Fruit fly (Drosophila melanogaster) whole organism, prepupa: ENCODE data around the gene bsf.

ENCODE experiments used
- CG10669 ChIP-seq: fragments of 200-800 bp; sonication (Bioruptor generic); optimal IDR thresholded peaks from 3 replicates; lab custom pipeline; 2018; ENCODE audit warnings: missing biosample characterization, mild to moderate bottlenecking, missing genetic modification characterization, moderate library complexity
- CG11294 ChIP-seq: fragments of 200-800 bp; sonication (Bioruptor generic); IDR thresholded peaks from 2 replicates; pipeline ENCODE4 v1.3.6; 2022; ENCODE audit warnings: missing biosample characterization, missing genetic modification characterization
- CG11762 ChIP-seq: fragments of 200-800 bp; sonication (Bioruptor generic); optimal IDR thresholded peaks from 3 replicates; lab custom pipeline; 2016; ENCODE audit warnings: missing biosample characterization, missing genetic modification characterization; ENCODE audit not compliant: insufficient read depth
- CG15336 ChIP-seq: fragments of 200-800 bp; sonication (Bioruptor generic); IDR thresholded peaks from 2 replicates; pipeline ENCODE4 v1.3.6; 2022; ENCODE audit warnings: missing biosample characterization, missing genetic modification characterization
- CG1621 ChIP-seq: fragments of 200-800 bp; sonication (Bioruptor generic); optimal IDR thresholded peaks from 3 replicates; lab custom pipeline; 2018; ENCODE audit warnings: missing biosample characterization, mild to moderate bottlenecking, missing genetic modification characterization
- CG3032 ChIP-seq: fragments of 200-800 bp; optimal IDR thresholded peaks from 2 replicates; lab custom pipeline; 2019; ENCODE audit warnings: missing biosample characterization, mild to moderate bottlenecking, missing genetic modification characterization, moderate library complexity
- CG31627 ChIP-seq: fragments of 200-800 bp; sonication (Bioruptor generic); optimal IDR thresholded peaks from 3 replicates; lab custom pipeline; 2016; ENCODE audit warnings: missing biosample characterization, missing genetic modification characterization
- CG34406 ChIP-seq: fragments of 200-800 bp; sonication (Bioruptor generic); optimal IDR thresholded peaks from 3 replicates; lab custom pipeline; 2016; ENCODE audit warnings: missing biosample characterization, missing genetic modification characterization
- CG6163 ChIP-seq: fragments of 200-800 bp; sonication (Bioruptor generic); IDR thresholded peaks from 3 replicates; pipeline ENCODE4 v1.3.6; 2022; ENCODE audit warnings: missing biosample characterization, missing genetic modification characterization
- CG6792 ChIP-seq: fragments of 200-800 bp; sonication (Bioruptor generic); optimal IDR thresholded peaks from 3 replicates; lab custom pipeline; 2016; ENCODE audit warnings: missing biosample characterization, missing genetic modification characterization
- CG6808 ChIP-seq: fragments of 200-800 bp; sonication (Bioruptor generic); optimal IDR thresholded peaks from 3 replicates; lab custom pipeline; 2017; ENCODE audit warnings: missing biosample characterization, missing genetic modification characterization, mild to moderate bottlenecking, moderate library complexity, missing genetic modification reagents
- CG6854 ChIP-seq: fragments of 200-800 bp; sonication (Bioruptor generic); optimal IDR thresholded peaks from 2 replicates; lab custom pipeline; 2017; ENCODE audit warnings: missing biosample characterization, mild to moderate bottlenecking, missing genetic modification characterization
- CG8119 ChIP-seq: fragments of 200-800 bp; sonication (Bioruptor generic); IDR thresholded peaks from 3 replicates; pipeline ENCODE4 v1.3.6; 2022; ENCODE audit warnings: missing biosample characterization, missing genetic modification characterization
- Eip75B ChIP-seq: fragments of 200-800 bp; sonication (Bioruptor generic); optimal IDR thresholded peaks from 3 replicates; lab custom pipeline; 2016; ENCODE audit warnings: missing biosample characterization, missing genetic modification characterization
- Eip78C ChIP-seq: fragments of 200-800 bp; sonication (Bioruptor generic); peaks from one replicate; lab custom pipeline; 2016; ENCODE audit warnings: missing biosample characterization, missing genetic modification characterization
- Ets21C ChIP-seq: fragments of 200-800 bp; sonication (Bioruptor generic); optimal IDR thresholded peaks from 3 replicates; lab custom pipeline; 2016; ENCODE audit warnings: missing biosample characterization, missing genetic modification characterization
- Ets96B ChIP-seq: fragments of 200-800 bp; optimal IDR thresholded peaks from 2 replicates; lab custom pipeline; 2019; ENCODE audit warnings: missing biosample characterization, mild to moderate bottlenecking, missing genetic modification characterization, moderate library complexity
- Hr38 ChIP-seq: sonication (Bioruptor generic); optimal IDR thresholded peaks from 2 replicates; lab custom pipeline; 2016; ENCODE audit warnings: missing biosample characterization, missing genetic modification characterization
- Hr4 ChIP-seq: fragments of 200-800 bp; sonication (Bioruptor generic); optimal IDR thresholded peaks from 3 replicates; lab custom pipeline; 2016; ENCODE audit warnings: missing biosample characterization, missing genetic modification characterization
- Lpt ChIP-seq: fragments of 200-800 bp; sonication (Bioruptor generic); optimal IDR thresholded peaks from 3 replicates; lab custom pipeline; 2016; ENCODE audit warnings: missing biosample characterization, missing genetic modification characterization
- Sox14 ChIP-seq: fragments of 200-800 bp; sonication (Bioruptor generic); optimal IDR thresholded peaks from 3 replicates; lab custom pipeline; 2016; ENCODE audit warnings: missing biosample characterization, missing genetic modification characterization
- Sox15 ChIP-seq: fragments of 200-800 bp; sonication (Bioruptor generic); optimal IDR thresholded peaks from 3 replicates; lab custom pipeline; 2016; ENCODE audit warnings: missing biosample characterization, missing genetic modification characterization
- achi ChIP-seq: fragments of 200-800 bp; sonication (Bioruptor generic); optimal IDR thresholded peaks from 3 replicates; lab custom pipeline; 2016; ENCODE audit warnings: missing biosample characterization, missing genetic modification characterization
- acj6 ChIP-seq: fragments of 200-800 bp; sonication (Bioruptor generic); optimal IDR thresholded peaks from 3 replicates; lab custom pipeline; 2016; ENCODE audit warnings: missing biosample characterization, missing genetic modification characterization
- cyc ChIP-seq: fragments of 200-800 bp; sonication (Bioruptor generic); optimal IDR thresholded peaks from 3 replicates; lab custom pipeline; 2016; ENCODE audit warnings: missing biosample characterization, missing genetic modification characterization
- dac ChIP-seq: fragments of 200-800 bp; sonication (Bioruptor generic); optimal IDR thresholded peaks from 2 replicates; lab custom pipeline; 2017; ENCODE audit warnings: missing biosample characterization, mild to moderate bottlenecking, missing genetic modification characterization
- dsx ChIP-seq: fragments of 200-800 bp; optimal IDR thresholded peaks from 3 replicates; lab custom pipeline; 2019; ENCODE audit warnings: missing biosample characterization, mild to moderate bottlenecking, missing genetic modification characterization, moderate library complexity; ENCODE audit not compliant: poor library complexity, severe bottlenecking
- eg ChIP-seq: fragments of 200-800 bp; sonication (Bioruptor generic); IDR thresholded peaks from 3 replicates; pipeline ENCODE4 v1.3.6; 2022; ENCODE audit warnings: missing biosample characterization, missing genetic modification characterization
- esn ChIP-seq: fragments of 200-800 bp; sonication (Bioruptor generic); optimal IDR thresholded peaks from 2 replicates; lab custom pipeline; 2016; ENCODE audit warnings: missing biosample characterization, mild to moderate bottlenecking, missing genetic modification characterization, moderate library complexity
- lz ChIP-seq: fragments of 200-800 bp; sonication (Bioruptor generic); optimal IDR thresholded peaks from 3 replicates; lab custom pipeline; 2016; ENCODE audit warnings: missing biosample characterization, missing genetic modification characterization
- salr ChIP-seq, 2 experiments: fragments of 200-800 bp; sonication (Bioruptor generic); optimal IDR thresholded peaks; 3 replicates each; lab custom pipeline; 2016 to 2018; ENCODE audit warnings: missing biosample characterization in 2 of 2, missing genetic modification characterization in 2 of 2, mild to moderate bottlenecking in 1 of 2
- ss ChIP-seq, 2 experiments: fragments of 200-800 bp; sonication (Bioruptor generic); optimal IDR thresholded peaks; 2 replicates in 1 of 2; 3 replicates in 1 of 2; lab custom pipeline; 2017 to 2018; ENCODE audit warnings: mild to moderate bottlenecking in 2 of 2, missing biosample characterization in 2 of 2, missing genetic modification characterization in 2 of 2, moderate library complexity in 1 of 2
- topi ChIP-seq: fragments of 200-800 bp; sonication (Bioruptor generic); optimal IDR thresholded peaks from 3 replicates; lab custom pipeline; 2016; ENCODE audit warnings: missing biosample characterization, missing genetic modification characterization

Gene bsf

dm6 chr2L:18455506-18456491 lies 1.4 kb upstream of the bsf start (continued):
- TF ChIP-seq CG6808: peak; percentile 99
- peak; percentile 99 for TF ChIP-seq Lpt (GFP tag; lab: Kevin White, UChicago)
- peak; percentile 99 for TF ChIP-seq CG10669 (GFP tag; lab: Kevin White, UChicago)
- TF ChIP-seq achi: peak; percentile 82
- peak; percentile 80 for TF ChIP-seq Sox14 (GFP tag; lab: Kevin White, UChicago)
- TF ChIP-seq dsx: peak; percentile 76
- TF ChIP-seq dac (GFP tag; lab: Kevin White, UChicago): peak; percentile 98
- peak; percentile 77 for TF ChIP-seq acj6 (GFP tag; lab: Kevin White, UChicago)
- peak; percentile 43 for TF ChIP-seq CG31627
- TF ChIP-seq Eip75B: peak; percentile 72
- peak; percentile 94 for TF ChIP-seq salr (GFP tag; optimal IDR thresholded peaks at IDR 0.05; lab: Kevin White, UChicago)
- peak; percentile 98 to 99 for TF ChIP-seq ss (GFP tag; optimal IDR thresholded peaks at IDR 0.05; lab: Kevin White, UChicago)
- TF ChIP-seq CG8119: peak; percentile 98
- TF ChIP-seq Ets21C (GFP tag; lab: Kevin White, UChicago): no peak
- TF ChIP-seq topi (GFP tag; lab: Kevin White, UChicago): peak; percentile 37
- TF ChIP-seq CG11762 (GFP tag; lab: Kevin White, UChicago): peak; percentile 92
- TF ChIP-seq, all 60 proteins: peak for 53

dm6 chr2L:18448639-18449430 lies 5.6 kb downstream of the bsf start, which contains the start of gene ncm:
Gene ncm, minus strand, starts transcription at chr2L:18448957.
- TF ChIP-seq Hr38 (GFP tag; lab: Kevin White, UChicago): no peak
- peak; percentile 15 for TF ChIP-seq esn (GFP tag; lab: Kevin White, UChicago)
- TF ChIP-seq, all 60 proteins: peak for 1

dm6 chr2L:18442903-18443608 lies 11.3 kb downstream of the bsf start, which contains the start of gene RpS26:
Gene RpS26, minus strand, starts transcription at chr2L:18443277.
- no peak for TF ChIP-seq Hr38 (GFP tag; lab: Kevin White, UChicago)
- TF ChIP-seq CG31627: peak; percentile 31
- TF ChIP-seq CG1621 (tag; lab: Kevin White, UChicago): peak; percentile 3
- no peak for TF ChIP-seq CG11294 (GFP tag; lab: Robert Waterston, UW)
- peak; percentile 21 for TF ChIP-seq Sox15 (GFP tag; lab: Kevin White, UChicago)
- no peak for TF ChIP-seq dac (GFP tag; lab: Kevin White, UChicago)
- TF ChIP-seq CG15336 (GFP tag; lab: Robert Waterston, UW): no peak
- TF ChIP-seq Hr4 (GFP tag; lab: Kevin White, UChicago): no peak
- TF ChIP-seq Ets96B (tag; lab: Kevin White, UChicago): peak; percentile 24
- TF ChIP-seq CG6854 (GFP tag; lab: Kevin White, UChicago): peak; percentile 48
- peak; percentile 82 for TF ChIP-seq Eip78C
- TF ChIP-seq CG6792 (GFP tag; lab: Kevin White, UChicago): peak; percentile 0
- TF ChIP-seq CG3032 (tag; lab: Kevin White, UChicago): peak; percentile 28
- TF ChIP-seq lz (GFP tag; lab: Kevin White, UChicago): peak; percentile 57
- peak; percentile 62 for TF ChIP-seq cyc
- TF ChIP-seq eg (GFP tag; lab: Robert Waterston, UW): 0 out of 3 replicates have a peak, but pooled peaks have one; percentile 30
- peak; percentile 58 for TF ChIP-seq Sox14 (GFP tag; lab: Kevin White, UChicago)
- TF ChIP-seq esn (GFP tag; lab: Kevin White, UChicago): peak; percentile 54
- TF ChIP-seq CG6163: peak; percentile 61; the same call in 2 of the 3 replicates
- TF ChIP-seq acj6 (GFP tag; lab: Kevin White, UChicago): peak; percentile 13
- TF ChIP-seq CG34406: peak; percentile 25
